Worm (Caenorhabditis elegans): ENCODE measurements around the gene R02F11.10.

DNA sequence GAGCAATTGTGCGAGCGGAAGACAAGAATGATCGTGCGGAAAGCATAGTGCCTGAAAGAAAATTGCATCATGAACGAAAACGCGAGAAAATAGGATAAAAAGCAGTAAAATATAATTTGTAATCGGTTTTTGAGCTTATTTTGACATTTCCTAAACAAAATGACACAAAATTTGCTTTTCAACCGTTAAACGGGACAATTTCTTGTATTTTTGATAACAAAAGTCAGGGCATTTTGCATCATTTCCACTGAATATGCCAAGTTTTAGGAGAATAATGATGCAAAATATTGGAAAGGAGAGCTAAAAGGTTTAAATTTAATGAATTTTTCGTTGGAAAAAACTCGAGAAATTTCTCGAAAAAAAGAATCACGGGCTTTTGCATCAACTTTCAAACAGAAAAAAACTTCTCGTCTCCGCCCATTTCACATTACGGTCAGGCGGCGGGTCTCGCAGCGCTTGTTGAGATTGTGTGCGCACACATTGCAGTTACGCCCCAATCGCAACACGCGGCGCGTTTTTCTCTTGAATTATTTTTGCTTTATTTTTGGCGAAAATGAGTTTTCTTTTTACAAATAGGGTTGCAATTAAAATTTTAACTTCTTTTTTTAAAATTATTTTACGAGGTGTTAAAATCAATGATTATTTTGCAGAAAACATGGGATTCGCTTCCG lies 37.9 kb downstream of the R02F11.10 start, which contains the start of the genes hsp-6 and C37H5.5:
- TF ChIP-seq Y95B8A.8 (GFP tag; IDR thresholded peaks at IDR 0.05) = no peak
- TF ChIP-seq ztf-3 (GFP tag; optimal IDR thresholded peaks at IDR 0.05) = no peak
- peak; percentile 89 for TF ChIP-seq tlf-1 (GFP tag; optimal IDR thresholded peaks at IDR 0.05)
- no peak for TF ChIP-seq ama-1 (optimal IDR thresholded peaks at IDR 0.05)
- TF ChIP-seq ama-1 (GFP tag; optimal IDR thresholded peaks at IDR 0.05) = no peak
- peak in 1 of 2 experiments; percentile 32 for TF ChIP-seq let-607 (tag; optimal IDR thresholded peaks at IDR 0.05)
- peak; percentile 38 for TF ChIP-seq ztf-26 (tag; optimal IDR thresholded peaks at IDR 0.05)
- TF ChIP-seq T26A5.8 (tag; optimal IDR thresholded peaks at IDR 0.05) = no peak
- TF ChIP-seq die-1 (tag; optimal IDR thresholded peaks at IDR 0.05) = no peak
